Fruit fly (Drosophila melanogaster) whole organism, embryonic: ENCODE measurements around the gene DEF8.

Experiments used
- B-H1 ChIP-seq: fragments of 200-800 bp; sonication (Bioruptor generic); IDR thresholded peaks from 3 replicates; pipeline ENCODE4 v1.3.6; 2022; ENCODE audit warnings: missing biosample characterization, missing genetic modification characterization
- Blimp-1 ChIP-seq: fragments of 200-800 bp; sonication (Bioruptor generic); optimal IDR thresholded peaks from 3 replicates; lab custom pipeline; 2018; ENCODE audit warnings: missing biosample characterization, missing genetic modification characterization, mild to moderate bottlenecking, moderate library complexity, missing genetic modification reagents
- BtbVII ChIP-seq: fragments of 200-800 bp; sonication (Bioruptor generic); optimal IDR thresholded peaks from 3 replicates; lab custom pipeline; 2017; ENCODE audit warnings: missing biosample characterization, mild to moderate bottlenecking, missing genetic modification characterization
- CG10543 ChIP-seq: fragments of 200-800 bp; sonication (Bioruptor generic); optimal IDR thresholded peaks from 3 replicates; lab custom pipeline; 2017; ENCODE audit warnings: missing biosample characterization, mild to moderate bottlenecking, missing genetic modification characterization, moderate library complexity
- CG12071 ChIP-seq: fragments of 200-800 bp; sonication (Bioruptor generic); optimal IDR thresholded peaks from 3 replicates; lab custom pipeline; 2018; ENCODE audit warnings: missing biosample characterization, mild to moderate bottlenecking, missing genetic modification characterization
- CG1233 ChIP-seq: fragments of 200-800 bp; sonication (Bioruptor generic); optimal IDR thresholded peaks from 4 replicates; lab custom pipeline; 2018; ENCODE audit warnings: missing biosample characterization, mild to moderate bottlenecking, missing genetic modification characterization
- CG12659 ChIP-seq: fragments of 200-800 bp; sonication (Bioruptor generic); optimal IDR thresholded peaks from 3 replicates; lab custom pipeline; 2017; ENCODE audit warnings: mild to moderate bottlenecking, missing biosample characterization, missing genetic modification reagents, missing genetic modification characterization
- CG13894 ChIP-seq: fragments of 200-800 bp; sonication (Bioruptor generic); optimal IDR thresholded peaks from 3 replicates; lab custom pipeline; 2018; ENCODE audit warnings: missing biosample characterization, mild to moderate bottlenecking, missing genetic modification characterization, moderate library complexity
- CG1529 ChIP-seq: fragments of 200-800 bp; sonication (Bioruptor generic); optimal IDR thresholded peaks from 3 replicates; lab custom pipeline; 2018; ENCODE audit warnings: missing biosample characterization, missing genetic modification characterization
- CG1603 ChIP-seq: fragments of 200-800 bp; sonication (Bioruptor generic); optimal IDR thresholded peaks from 2 replicates; lab custom pipeline; 2019; ENCODE audit warnings: missing biosample characterization, mild to moderate bottlenecking, missing genetic modification characterization, moderate library complexity
- CG16779 ChIP-seq: fragments of 200-800 bp; sonication (Bioruptor generic); IDR thresholded peaks from 2 replicates; pipeline ENCODE4 v1.3.6; 2022; ENCODE audit warnings: missing biosample characterization, missing genetic modification characterization
- CG17568 ChIP-seq: fragments of 200-800 bp; sonication (Bioruptor generic); optimal IDR thresholded peaks from 2 replicates; lab custom pipeline; 2018; ENCODE audit warnings: missing biosample characterization, mild to moderate bottlenecking, missing genetic modification characterization, moderate library complexity
- CG17829 ChIP-seq: fragments of 200-800 bp; optimal IDR thresholded peaks from 2 replicates; lab custom pipeline; 2019; ENCODE audit warnings: missing biosample characterization, mild to moderate bottlenecking, missing genetic modification characterization, moderate library complexity
- CG18262 ChIP-seq: fragments of 200-800 bp; optimal IDR thresholded peaks from 3 replicates; lab custom pipeline; 2019; ENCODE audit warnings: missing biosample characterization, mild to moderate bottlenecking, missing genetic modification characterization, moderate library complexity
- CG2202 ChIP-seq: fragments of 200-800 bp; sonication (Bioruptor generic); optimal IDR thresholded peaks from 2 replicates; lab custom pipeline; 2018; ENCODE audit warnings: missing biosample characterization, mild to moderate bottlenecking, missing genetic modification characterization
- CG4854 ChIP-seq: fragments of 200-800 bp; sonication (Bioruptor generic); optimal IDR thresholded peaks from 2 replicates; lab custom pipeline; 2016; ENCODE audit warnings: missing biosample characterization, missing genetic modification characterization, inconsistent platforms
- CG6254 ChIP-seq: fragments of 200-800 bp; sonication (Bioruptor generic); optimal IDR thresholded peaks from 3 replicates; lab custom pipeline; 2017; ENCODE audit warnings: mild to moderate bottlenecking, missing biosample characterization, missing genetic modification reagents, missing genetic modification characterization
- CG6791 ChIP-seq: fragments of 200-800 bp; sonication (Bioruptor generic); IDR thresholded peaks from 3 replicates; pipeline ENCODE4 v1.3.6; 2022; ENCODE audit warnings: missing biosample characterization, missing genetic modification characterization; ENCODE audit not compliant: partially characterized antibody
- CG6854 ChIP-seq: fragments of 200-800 bp; sonication (Bioruptor generic); optimal IDR thresholded peaks from 3 replicates; lab custom pipeline; 2017; ENCODE audit warnings: missing biosample characterization, mild to moderate bottlenecking, missing genetic modification characterization
- CG8388 ChIP-seq: fragments of 200-800 bp; sonication (Bioruptor generic); optimal IDR thresholded peaks from 2 replicates; lab custom pipeline; 2019; ENCODE audit warnings: missing biosample characterization, mild to moderate bottlenecking, missing genetic modification characterization, moderate library complexity
- CG9215 ChIP-seq: fragments of 200-800 bp; sonication (Bioruptor generic); IDR thresholded peaks from 2 replicates; pipeline ENCODE4 v1.3.6; 2022; ENCODE audit warnings: missing biosample characterization, missing genetic modification characterization
- CoRest ChIP-seq: fragments of 200-800 bp; sonication (Bioruptor generic); optimal IDR thresholded peaks from 3 replicates; lab custom pipeline; 2018; ENCODE audit warnings: missing biosample characterization, mild to moderate bottlenecking, missing genetic modification characterization, moderate library complexity
- CrebB ChIP-seq: fragments of 200-800 bp; sonication (Bioruptor generic); optimal IDR thresholded peaks from 3 replicates; lab custom pipeline; 2018; ENCODE audit warnings: missing biosample characterization, mild to moderate bottlenecking, missing genetic modification characterization
- Dek ChIP-seq: fragments of 200-800 bp; sonication (Bioruptor generic); optimal IDR thresholded peaks from 3 replicates; lab custom pipeline; 2019; ENCODE audit warnings: missing biosample characterization, mild to moderate bottlenecking, missing genetic modification characterization, moderate library complexity
- Fer1 ChIP-seq: fragments of 200-800 bp; sonication (Bioruptor generic); optimal IDR thresholded peaks from 2 replicates; lab custom pipeline; 2017; ENCODE audit warnings: missing biosample characterization, mild to moderate bottlenecking, missing genetic modification characterization
- Fer2 ChIP-seq: fragments of 200-800 bp; sonication (Bioruptor generic); optimal IDR thresholded peaks from 2 replicates; lab custom pipeline; 2018; ENCODE audit warnings: missing biosample characterization, mild to moderate bottlenecking, missing genetic modification characterization, moderate library complexity
- HLHmδ ChIP-seq: fragments of 200-800 bp; sonication (Bioruptor generic); optimal IDR thresholded peaks from 2 replicates; lab custom pipeline; 2018; ENCODE audit warnings: missing biosample characterization, mild to moderate bottlenecking, missing genetic modification characterization, moderate library complexity
- Lpt ChIP-seq: fragments of >200 bp; optimal IDR thresholded peaks from 2 replicates; lab custom pipeline; 2018; ENCODE audit warnings: missing biosample characterization, missing genetic modification characterization
- MTF-1 ChIP-seq: fragments of 200-800 bp; sonication (Bioruptor generic); optimal IDR thresholded peaks from 2 replicates; lab custom pipeline; 2018; ENCODE audit warnings: missing biosample characterization, mild to moderate bottlenecking, missing genetic modification characterization, borderline replicate concordance
- NfI ChIP-seq: fragments of 200-800 bp; sonication (Bioruptor generic); optimal IDR thresholded peaks from 3 replicates; lab custom pipeline; 2018; ENCODE audit warnings: missing biosample characterization, mild to moderate bottlenecking, missing genetic modification characterization, moderate library complexity
- Opbp ChIP-seq: fragments of 200-800 bp; sonication (Bioruptor generic); IDR thresholded peaks from 3 replicates; pipeline ENCODE4 v1.3.6; 2022; ENCODE audit warnings: missing biosample characterization, missing genetic modification characterization; ENCODE audit not compliant: partially characterized antibody
- Rfx ChIP-seq: fragments of 200-800 bp; sonication (Bioruptor generic); IDR thresholded peaks from 2 replicates; pipeline ENCODE4 v1.3.6; 2022; ENCODE audit warnings: missing biosample characterization, missing genetic modification characterization
- Spps ChIP-seq: fragments of 200-800 bp; sonication (Bioruptor generic); optimal IDR thresholded peaks from 2 replicates; lab custom pipeline; 2018; ENCODE audit warnings: missing biosample characterization, mild to moderate bottlenecking, missing genetic modification characterization
- ac ChIP-seq: fragments of 200-800 bp; sonication (Bioruptor generic); optimal IDR thresholded peaks from 3 replicates; lab custom pipeline; 2017; ENCODE audit warnings: missing biosample characterization, mild to moderate bottlenecking, missing genetic modification characterization
- ara ChIP-seq: fragments of 200-800 bp; sonication (Bioruptor generic); IDR thresholded peaks from 2 replicates; pipeline ENCODE4 v1.3.6; 2022; ENCODE audit warnings: missing biosample characterization, missing genetic modification characterization
- dmrt99B ChIP-seq: fragments of 200-800 bp; sonication (Bioruptor generic); optimal IDR thresholded peaks from 2 replicates; lab custom pipeline; 2018; ENCODE audit warnings: missing biosample characterization, mild to moderate bottlenecking, missing genetic modification characterization, moderate library complexity
- ewg ChIP-seq: fragments of 200-800 bp; sonication (Bioruptor generic); optimal IDR thresholded peaks from 3 replicates; lab custom pipeline; 2017; ENCODE audit warnings: mild to moderate bottlenecking, missing biosample characterization, missing genetic modification reagents, missing genetic modification characterization
- gcm ChIP-seq: fragments of 200-800 bp; sonication (Bioruptor generic); optimal IDR thresholded peaks from 2 replicates; lab custom pipeline; 2019; ENCODE audit warnings: missing biosample characterization, mild to moderate bottlenecking, missing genetic modification characterization, moderate library complexity
- grau ChIP-seq: fragments of 200-800 bp; optimal IDR thresholded peaks from 3 replicates; lab custom pipeline; 2019; ENCODE audit warnings: missing biosample characterization, mild to moderate bottlenecking, missing genetic modification characterization, moderate library complexity
- odd ChIP-seq: fragments of 200-800 bp; sonication (Bioruptor generic); optimal IDR thresholded peaks from 2 replicates; lab custom pipeline; 2017; ENCODE audit warnings: missing biosample characterization, mild to moderate bottlenecking, missing genetic modification characterization
- org-1 ChIP-seq: fragments of 200-800 bp; sonication (Bioruptor generic); optimal IDR thresholded peaks from 2 replicates; lab custom pipeline; 2017; ENCODE audit warnings: missing biosample characterization, missing genetic modification characterization
- pros ChIP-seq: fragments of 200-800 bp; sonication (Bioruptor generic); optimal IDR thresholded peaks from 3 replicates; lab custom pipeline; 2019; ENCODE audit warnings: missing biosample characterization, mild to moderate bottlenecking, missing genetic modification characterization, moderate library complexity
- run ChIP-seq: fragments of 200-800 bp; sonication (Bioruptor generic); optimal IDR thresholded peaks from 3 replicates; lab custom pipeline; 2018; ENCODE audit warnings: missing biosample characterization, mild to moderate bottlenecking, missing genetic modification characterization
- sc ChIP-seq, 3 experiments: fragments of >200 bp in 2 of 3; fragments of 200-800 bp in 1 of 3; sonication (Bioruptor generic) in 1 of 3; optimal IDR thresholded peaks; 2 replicates in 2 of 3; 3 replicates in 1 of 3; lab custom pipeline; 2017; ENCODE audit warnings: mild to moderate bottlenecking in 1 of 3, missing biosample characterization in 1 of 3, missing genetic modification characterization in 1 of 3, missing genetic modification reagents in 1 of 3
- sens ChIP-seq: fragments of 200-800 bp; sonication (Bioruptor generic); peaks from one replicate; lab custom pipeline; 2016; ENCODE audit warnings: missing biosample characterization, missing genetic modification characterization
- sob ChIP-seq: fragments of 200-800 bp; sonication (Bioruptor generic); IDR thresholded peaks from 2 replicates; pipeline ENCODE4 v1.3.6; 2022; ENCODE audit warnings: missing biosample characterization, missing genetic modification characterization
- tgo ChIP-seq: fragments of 200-800 bp; sonication (Bioruptor generic); IDR thresholded peaks from 3 replicates; pipeline ENCODE4 v1.3.6; 2022; ENCODE audit warnings: missing biosample characterization, missing genetic modification characterization
- tin ChIP-seq: fragments of 200-800 bp; sonication (Bioruptor generic); optimal IDR thresholded peaks from 3 replicates; lab custom pipeline; 2016; ENCODE audit warnings: missing biosample characterization, missing genetic modification characterization
- twi ChIP-seq: fragments of 200-800 bp; optimal IDR thresholded peaks from 2 replicates; lab custom pipeline; 2019; ENCODE audit warnings: missing biosample characterization, mild to moderate bottlenecking, missing genetic modification characterization, moderate library complexity

Gene DEF8

dm6 chr3L:12083861-12084260 is 48.1 kb upstream of the DEF8 start (continued):
- TF ChIP-seq ara (GFP tag; lab: Robert Waterston, UW), result peak; percentile 52
- peak; percentile 4 for TF ChIP-seq NfI (GFP tag; lab: Kevin White, UChicago)
- peak; percentile 37 for TF ChIP-seq tin (GFP tag; lab: Kevin White, UChicago)
- peak; percentile 54 for TF ChIP-seq dmrt99B (tag; lab: Kevin White, UChicago)
- peak; percentile 87 for TF ChIP-seq ac
- peak; percentile 24; the same call in 2 of the 3 replicates for TF ChIP-seq tgo
- peak; percentile 79 for TF ChIP-seq CG1233 (GFP tag; lab: Kevin White, UChicago)
- TF ChIP-seq CG1529, result peak; percentile 65
- TF ChIP-seq Blimp-1, result peak; percentile 65
- TF ChIP-seq pros (GFP tag; lab: Kevin White, UChicago), result no peak
- peak; percentile 58 for TF ChIP-seq CG8388
- peak; percentile 37 for TF ChIP-seq org-1
- TF ChIP-seq CG6791, result no peak
- peak; percentile 81 for TF ChIP-seq sens (GFP tag; lab: Kevin White, UChicago)
- peak; percentile 68 for TF ChIP-seq odd (GFP tag; lab: Kevin White, UChicago)
- no peak for TF ChIP-seq B-H1
- no peak for TF ChIP-seq CG9215 (GFP tag; lab: Robert Waterston, UW)
- TF ChIP-seq CG6254, result peak; percentile 76
- no peak for TF ChIP-seq Lpt (GFP tag; lab: Kevin White, UChicago)
- peak; percentile 71 for TF ChIP-seq gcm (GFP tag; lab: Kevin White, UChicago)
- no peak for TF ChIP-seq Rfx
- TF ChIP-seq run (tag; lab: Kevin White, UChicago), result no peak
- TF ChIP-seq MTF-1 (GFP tag; lab: Kevin White, UChicago), result peak; percentile 88
- peak; percentile 84 for TF ChIP-seq CG2202 (tag; lab: Kevin White, UChicago)
- TF ChIP-seq CG4854 (GFP tag; lab: Kevin White, UChicago), result peak; percentile 31
- peak; percentile 61 for TF ChIP-seq CrebB (tag; lab: Kevin White, UChicago)
- peak; percentile 40 for TF ChIP-seq CG12659
- TF ChIP-seq CG17568 (GFP tag; lab: Kevin White, UChicago), result peak; percentile 83
- peak; percentile 19 for TF ChIP-seq Dek (tag; lab: Kevin White, UChicago)
- TF ChIP-seq Fer2, result no peak
- no peak for TF ChIP-seq CG16779 (GFP tag; lab: Robert Waterston, UW)
- TF ChIP-seq HLHmδ (GFP tag; lab: Kevin White, UChicago), result peak; percentile 89
- no peak for TF ChIP-seq twi (tag; lab: Kevin White, UChicago)
- peak; percentile 41 for TF ChIP-seq grau (tag; lab: Kevin White, UChicago)
- no peak for TF ChIP-seq sc (optimal IDR thresholded peaks at IDR 0.05; lab: Kevin White, UChicago)
- TF ChIP-seq sc (GFP tag; optimal IDR thresholded peaks at IDR 0.05; lab: Kevin White, UChicago), result peak; percentile 70
- TF ChIP-seq CG18262, result peak; percentile 69
- TF ChIP-seq CG10543 (GFP tag; lab: Kevin White, UChicago), result peak; percentile 32
- TF ChIP-seq CG12071 (GFP tag; lab: Kevin White, UChicago), result peak; percentile 66
- TF ChIP-seq CG17829 (tag; lab: Kevin White, UChicago), result peak; percentile 70
- peak; percentile 80 for TF ChIP-seq Spps
- no peak for TF ChIP-seq CG13894
- peak; percentile 56 for TF ChIP-seq CG1603 (tag; lab: Kevin White, UChicago)
- TF ChIP-seq ewg (GFP tag; lab: Kevin White, UChicago), result peak; percentile 9
- no peak for TF ChIP-seq sob (GFP tag; lab: Robert Waterston, UW)
- peak; percentile 54 for TF ChIP-seq BtbVII
- TF ChIP-seq CG6854, result peak; percentile 66
- TF ChIP-seq CoRest, result peak; percentile 45
- peak; percentile 50 for TF ChIP-seq Fer1 (GFP tag; lab: Kevin White, UChicago)
- TF ChIP-seq Opbp (GFP tag; lab: Robert Waterston, UW), result no peak
